Worm (Caenorhabditis elegans) whole organism, L1 larva: ENCODE data around the gene fbxc-19.

Experiments
- efl-1 ChIP-seq, 4 experiments: fragments of 150-350 bp; optimal IDR thresholded peaks in 3 of 4; peaks in 1 of 4; 1 replicate in 1 of 4; 2 replicates in 3 of 4; lab custom pipeline; 2014; ENCODE audit warnings: missing biosample characterization in 2 of 4, missing genetic modification characterization in 2 of 4, missing genetic modification reagents in 2 of 4
- elt-2 ChIP-seq: sonication (generic microtip); optimal IDR thresholded peaks from 2 replicates; lab custom pipeline; 2016; ENCODE audit warnings: missing genetic modification characterization, mild to moderate bottlenecking, inconsistent platforms, missing compliant biosample characterization, missing genetic modification reagents
- ets-5 ChIP-seq: fragments of 200-800 bp; sonication (Bioruptor generic); IDR thresholded peaks from 2 replicates; pipeline ENCODE4 v1.3.6; 2022; ENCODE audit warnings: missing genetic modification characterization, missing compliant biosample characterization

Gene fbxc-19

DNA sequence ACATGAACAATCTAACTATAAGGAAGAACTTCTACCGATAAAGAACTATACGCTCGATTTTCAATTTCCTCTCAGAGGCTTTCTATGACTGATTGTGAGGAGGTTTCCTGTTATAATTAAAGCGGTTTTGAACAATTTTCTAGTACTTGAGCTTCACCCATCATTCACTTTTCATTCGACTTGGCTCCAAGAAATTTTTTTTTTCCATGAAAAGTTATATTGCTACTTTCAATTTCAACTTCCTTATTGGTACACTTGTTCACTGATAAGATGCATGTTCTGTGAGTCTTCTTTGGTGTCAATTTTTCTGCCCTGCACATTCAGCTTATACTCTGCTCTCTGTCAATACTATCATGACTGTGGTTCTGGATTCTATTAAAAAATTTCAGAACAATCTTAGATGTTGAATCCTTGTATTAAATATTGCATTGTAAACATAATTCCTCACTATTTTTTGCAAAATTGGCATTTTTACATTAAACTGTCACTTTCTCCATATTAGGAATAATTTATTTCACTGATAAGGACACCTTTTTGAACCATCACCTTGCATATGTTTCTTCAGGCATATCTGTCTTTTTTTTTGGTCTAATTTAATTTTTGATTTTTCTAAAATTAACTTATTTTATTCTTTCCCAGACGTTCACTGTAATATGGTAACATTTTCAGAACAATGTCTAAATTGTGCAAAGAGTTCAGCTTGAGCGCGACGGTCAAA, 50.8 kb downstream of the fbxc-19 start, which contains the start of gene math-10:
TSS of gene math-10 (plus strand) at position 668 of the 718 bp plus-strand sequence.
- no peak for TF ChIP-seq ets-5 (GFP tag; lab: Robert Waterston, UW)
- TF ChIP-seq efl-1 (optimal IDR thresholded peaks at IDR 0.05; lab: Kevin White, UChicago) = no peak
- no peak for TF ChIP-seq efl-1 (GFP tag; optimal IDR thresholded peaks at IDR 0.05 in 1 of 2; lab: Kevin White, UChicago)
- TF ChIP-seq elt-2 (tag; lab: Kevin White, UChicago) = peak; percentile 33
